Fruit fly (Drosophila melanogaster) S2 (cell line): Measurements from ENCODE around the gene CanB.

ENCODE experiments used
- CG8478 ChIP-seq: fragments of >200 bp; optimal IDR thresholded peaks from 2 replicates; lab custom pipeline; 2018
- CTCF ChIP-seq, 2 experiments: fragments of >200 bp; optimal IDR thresholded peaks; 2 replicates each; lab custom pipeline; 2018

DNA sequence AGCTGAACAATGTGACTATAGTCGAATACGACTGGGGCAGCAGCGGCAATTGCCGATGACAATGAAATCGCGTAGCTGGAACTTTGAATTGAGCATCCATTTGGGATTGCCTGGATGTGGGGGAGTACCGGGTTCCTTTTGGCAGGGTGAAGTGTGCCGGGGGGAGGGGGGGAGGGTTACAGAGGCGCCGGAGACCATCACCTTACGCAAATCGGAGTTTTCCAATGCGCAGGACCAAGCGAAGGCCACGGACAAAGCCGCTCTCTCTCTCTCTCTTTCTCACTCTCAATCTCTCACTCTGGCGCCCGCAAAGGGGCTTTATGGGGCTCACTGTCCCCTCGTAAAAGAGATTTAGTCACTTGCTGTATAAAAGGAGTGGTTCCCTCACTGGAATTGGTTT, 30.8 kb downstream of the CanB start:
- no peak for TF ChIP-seq CG8478 (lab: Kevin White, UChicago)
- no peak for TF ChIP-seq CTCF (optimal IDR thresholded peaks at IDR 0.05; lab: Kevin White, UChicago)
